Fruit fly (Drosophila melanogaster) whole organism, prepupa: Measurements from ENCODE around the gene CG16781.

Experiments used
- Blimp-1 ChIP-seq: fragments of 200-800 bp; sonication (Bioruptor generic); optimal IDR thresholded peaks from 3 replicates; lab custom pipeline; 2017; ENCODE audit warnings: missing biosample characterization, missing genetic modification characterization, mild to moderate bottlenecking, moderate library complexity, missing genetic modification reagents
- CG10631 ChIP-seq: fragments of 200-800 bp; sonication (Bioruptor generic); optimal IDR thresholded peaks from 2 replicates; lab custom pipeline; 2016; ENCODE audit warnings: missing biosample characterization, missing genetic modification characterization
- CG10669 ChIP-seq: fragments of 200-800 bp; sonication (Bioruptor generic); optimal IDR thresholded peaks from 3 replicates; lab custom pipeline; 2018; ENCODE audit warnings: missing biosample characterization, mild to moderate bottlenecking, missing genetic modification characterization, moderate library complexity
- CG11294 ChIP-seq: fragments of 200-800 bp; sonication (Bioruptor generic); IDR thresholded peaks from 2 replicates; pipeline ENCODE4 v1.3.6; 2022; ENCODE audit warnings: missing biosample characterization, missing genetic modification characterization
- CG11762 ChIP-seq: fragments of 200-800 bp; sonication (Bioruptor generic); optimal IDR thresholded peaks from 3 replicates; lab custom pipeline; 2016; ENCODE audit warnings: missing biosample characterization, missing genetic modification characterization; ENCODE audit not compliant: insufficient read depth
- CG11902 ChIP-seq: fragments of 200-800 bp; sonication (Bioruptor generic); optimal IDR thresholded peaks from 3 replicates; lab custom pipeline; 2016; ENCODE audit warnings: missing biosample characterization, missing genetic modification characterization
- CG15336 ChIP-seq: fragments of 200-800 bp; sonication (Bioruptor generic); IDR thresholded peaks from 2 replicates; pipeline ENCODE4 v1.3.6; 2022; ENCODE audit warnings: missing biosample characterization, missing genetic modification characterization
- CG1621 ChIP-seq: fragments of 200-800 bp; sonication (Bioruptor generic); optimal IDR thresholded peaks from 3 replicates; lab custom pipeline; 2018; ENCODE audit warnings: missing biosample characterization, mild to moderate bottlenecking, missing genetic modification characterization
- CG16779 ChIP-seq: fragments of 200-800 bp; sonication (Bioruptor generic); optimal IDR thresholded peaks from 3 replicates; lab custom pipeline; 2017; ENCODE audit warnings: missing biosample characterization, mild to moderate bottlenecking, missing genetic modification characterization
- CG3032 ChIP-seq: fragments of 200-800 bp; optimal IDR thresholded peaks from 2 replicates; lab custom pipeline; 2019; ENCODE audit warnings: missing biosample characterization, mild to moderate bottlenecking, missing genetic modification characterization, moderate library complexity
- CG31627 ChIP-seq: fragments of 200-800 bp; sonication (Bioruptor generic); optimal IDR thresholded peaks from 3 replicates; lab custom pipeline; 2016; ENCODE audit warnings: missing biosample characterization, missing genetic modification characterization
- CG32006 ChIP-seq: fragments of 200-800 bp; sonication (Bioruptor generic); optimal IDR thresholded peaks from 3 replicates; lab custom pipeline; 2017; ENCODE audit warnings: missing biosample characterization, mild to moderate bottlenecking, missing genetic modification characterization
- CG34406 ChIP-seq: fragments of 200-800 bp; sonication (Bioruptor generic); optimal IDR thresholded peaks from 3 replicates; lab custom pipeline; 2016; ENCODE audit warnings: missing biosample characterization, missing genetic modification characterization
- CG3919 ChIP-seq: fragments of 200-800 bp; sonication (Bioruptor generic); optimal IDR thresholded peaks from 3 replicates; lab custom pipeline; 2016; ENCODE audit warnings: missing biosample characterization, missing genetic modification characterization
- CG4318 ChIP-seq: fragments of 200-800 bp; sonication (Bioruptor generic); optimal IDR thresholded peaks from 3 replicates; lab custom pipeline; 2017; ENCODE audit warnings: missing biosample characterization, mild to moderate bottlenecking, missing genetic modification characterization
- CG6163 ChIP-seq: fragments of 200-800 bp; sonication (Bioruptor generic); IDR thresholded peaks from 3 replicates; pipeline ENCODE4 v1.3.6; 2022; ENCODE audit warnings: missing biosample characterization, missing genetic modification characterization
- CG6276 ChIP-seq: fragments of 200-800 bp; sonication (Bioruptor generic); optimal IDR thresholded peaks from 2 replicates; lab custom pipeline; 2017; ENCODE audit warnings: missing biosample characterization, mild to moderate bottlenecking, missing genetic modification characterization
- CG6792 ChIP-seq: fragments of 200-800 bp; sonication (Bioruptor generic); optimal IDR thresholded peaks from 3 replicates; lab custom pipeline; 2016; ENCODE audit warnings: missing biosample characterization, missing genetic modification characterization
- CG6808 ChIP-seq: fragments of 200-800 bp; sonication (Bioruptor generic); optimal IDR thresholded peaks from 3 replicates; lab custom pipeline; 2017; ENCODE audit warnings: missing biosample characterization, missing genetic modification characterization, mild to moderate bottlenecking, moderate library complexity, missing genetic modification reagents
- CG6854 ChIP-seq: fragments of 200-800 bp; sonication (Bioruptor generic); optimal IDR thresholded peaks from 2 replicates; lab custom pipeline; 2017; ENCODE audit warnings: missing biosample characterization, mild to moderate bottlenecking, missing genetic modification characterization
- CG7368 ChIP-seq: fragments of 200-800 bp; sonication (Bioruptor generic); optimal IDR thresholded peaks from 3 replicates; lab custom pipeline; 2016; ENCODE audit warnings: missing biosample characterization, missing genetic modification characterization
- CG8119 ChIP-seq: fragments of 200-800 bp; sonication (Bioruptor generic); IDR thresholded peaks from 3 replicates; pipeline ENCODE4 v1.3.6; 2022; ENCODE audit warnings: missing biosample characterization, missing genetic modification characterization
- CG9139 ChIP-seq: fragments of 200-800 bp; sonication (Bioruptor generic); optimal IDR thresholded peaks from 3 replicates; lab custom pipeline; 2017; ENCODE audit warnings: missing biosample characterization, mild to moderate bottlenecking, missing genetic modification characterization
- Eip78C ChIP-seq: fragments of 200-800 bp; sonication (Bioruptor generic); peaks from one replicate; lab custom pipeline; 2016; ENCODE audit warnings: missing biosample characterization, missing genetic modification characterization
- Eip93F ChIP-seq: fragments of 200-800 bp; sonication (Bioruptor generic); optimal IDR thresholded peaks from 2 replicates; lab custom pipeline; 2016; ENCODE audit warnings: missing biosample characterization, mild to moderate bottlenecking, missing genetic modification characterization
- Ets21C ChIP-seq: fragments of 200-800 bp; sonication (Bioruptor generic); optimal IDR thresholded peaks from 3 replicates; lab custom pipeline; 2016; ENCODE audit warnings: missing biosample characterization, missing genetic modification characterization
- Ets96B ChIP-seq: fragments of 200-800 bp; optimal IDR thresholded peaks from 2 replicates; lab custom pipeline; 2019; ENCODE audit warnings: missing biosample characterization, mild to moderate bottlenecking, missing genetic modification characterization, moderate library complexity
- Gug ChIP-seq: fragments of 200-800 bp; sonication (Bioruptor generic); IDR thresholded peaks from 2 replicates; pipeline ENCODE4 v1.3.6; 2022; ENCODE audit warnings: missing biosample characterization, missing genetic modification characterization
- Hr38 ChIP-seq: sonication (Bioruptor generic); optimal IDR thresholded peaks from 2 replicates; lab custom pipeline; 2016; ENCODE audit warnings: missing biosample characterization, missing genetic modification characterization
- Hr39 ChIP-seq: fragments of 200-800 bp; sonication (Bioruptor generic); optimal IDR thresholded peaks from 2 replicates; lab custom pipeline; 2016; ENCODE audit warnings: missing biosample characterization, missing genetic modification characterization
- Lpt ChIP-seq: fragments of 200-800 bp; sonication (Bioruptor generic); optimal IDR thresholded peaks from 3 replicates; lab custom pipeline; 2016; ENCODE audit warnings: missing biosample characterization, missing genetic modification characterization
- Met ChIP-seq: fragments of 200-800 bp; sonication (Bioruptor generic); optimal IDR thresholded peaks from 3 replicates; lab custom pipeline; 2016; ENCODE audit warnings: missing biosample characterization, missing genetic modification characterization
- Smox ChIP-seq: fragments of 200-800 bp; sonication (Bioruptor generic); optimal IDR thresholded peaks from 3 replicates; lab custom pipeline; 2016; ENCODE audit warnings: missing biosample characterization, missing genetic modification characterization
- Sox102F ChIP-seq: fragments of 200-800 bp; sonication (Bioruptor generic); optimal IDR thresholded peaks from 2 replicates; lab custom pipeline; 2016; ENCODE audit warnings: missing biosample characterization, mild to moderate bottlenecking, missing genetic modification characterization
- Sox15 ChIP-seq: fragments of 200-800 bp; sonication (Bioruptor generic); optimal IDR thresholded peaks from 3 replicates; lab custom pipeline; 2016; ENCODE audit warnings: missing biosample characterization, missing genetic modification characterization
- achi ChIP-seq: fragments of 200-800 bp; sonication (Bioruptor generic); optimal IDR thresholded peaks from 3 replicates; lab custom pipeline; 2016; ENCODE audit warnings: missing biosample characterization, missing genetic modification characterization
- acj6 ChIP-seq: fragments of 200-800 bp; sonication (Bioruptor generic); optimal IDR thresholded peaks from 3 replicates; lab custom pipeline; 2016; ENCODE audit warnings: missing biosample characterization, missing genetic modification characterization
- cyc ChIP-seq: fragments of 200-800 bp; sonication (Bioruptor generic); optimal IDR thresholded peaks from 3 replicates; lab custom pipeline; 2016; ENCODE audit warnings: missing biosample characterization, missing genetic modification characterization
- dsx ChIP-seq: fragments of 200-800 bp; optimal IDR thresholded peaks from 3 replicates; lab custom pipeline; 2019; ENCODE audit warnings: missing biosample characterization, mild to moderate bottlenecking, missing genetic modification characterization, moderate library complexity; ENCODE audit not compliant: poor library complexity, severe bottlenecking
- eg ChIP-seq: fragments of 200-800 bp; sonication (Bioruptor generic); IDR thresholded peaks from 3 replicates; pipeline ENCODE4 v1.3.6; 2022; ENCODE audit warnings: missing biosample characterization, missing genetic modification characterization
- esn ChIP-seq: fragments of 200-800 bp; sonication (Bioruptor generic); optimal IDR thresholded peaks from 2 replicates; lab custom pipeline; 2016; ENCODE audit warnings: missing biosample characterization, mild to moderate bottlenecking, missing genetic modification characterization, moderate library complexity
- fd59A ChIP-seq: fragments of 200-800 bp; sonication (Bioruptor generic); optimal IDR thresholded peaks from 2 replicates; lab custom pipeline; 2017; ENCODE audit warnings: missing biosample characterization, mild to moderate bottlenecking, missing genetic modification characterization, missing genetic modification reagents
- fd85E ChIP-seq: fragments of 200-800 bp; sonication (Bioruptor generic); optimal IDR thresholded peaks from 3 replicates; lab custom pipeline; 2016; ENCODE audit warnings: missing biosample characterization, missing genetic modification characterization
- fkh ChIP-seq: fragments of 200-800 bp; sonication (Bioruptor generic); optimal IDR thresholded peaks from 3 replicates; lab custom pipeline; 2017; ENCODE audit warnings: missing biosample characterization, mild to moderate bottlenecking, missing genetic modification characterization, moderate library complexity
- lz ChIP-seq: fragments of 200-800 bp; sonication (Bioruptor generic); optimal IDR thresholded peaks from 3 replicates; lab custom pipeline; 2016; ENCODE audit warnings: missing biosample characterization, missing genetic modification characterization
- net ChIP-seq: fragments of 200-800 bp; sonication (Bioruptor generic); optimal IDR thresholded peaks from 3 replicates; lab custom pipeline; 2016; ENCODE audit warnings: missing biosample characterization, missing genetic modification characterization
- pdm3 ChIP-seq: fragments of 200-800 bp; sonication (Bioruptor generic); optimal IDR thresholded peaks from 3 replicates; lab custom pipeline; 2016; ENCODE audit warnings: missing biosample characterization, missing genetic modification characterization
- salr ChIP-seq, 2 experiments: fragments of 200-800 bp; sonication (Bioruptor generic); optimal IDR thresholded peaks; 3 replicates each; lab custom pipeline; 2016 to 2018; ENCODE audit warnings: missing biosample characterization in 2 of 2, missing genetic modification characterization in 2 of 2, mild to moderate bottlenecking in 1 of 2
- spab ChIP-seq: fragments of 200-800 bp; sonication (Bioruptor generic); optimal IDR thresholded peaks from 2 replicates; lab custom pipeline; 2017; ENCODE audit warnings: missing biosample characterization, mild to moderate bottlenecking, missing genetic modification characterization, missing genetic modification reagents
- ss ChIP-seq, 2 experiments: fragments of 200-800 bp; sonication (Bioruptor generic); optimal IDR thresholded peaks; 2 replicates in 1 of 2; 3 replicates in 1 of 2; lab custom pipeline; 2017 to 2018; ENCODE audit warnings: mild to moderate bottlenecking in 2 of 2, missing biosample characterization in 2 of 2, missing genetic modification characterization in 2 of 2, moderate library complexity in 1 of 2
- svp ChIP-seq: fragments of 200-800 bp; sonication (Bioruptor generic); peaks from one replicate; lab custom pipeline; 2016; ENCODE audit warnings: missing biosample characterization, missing genetic modification characterization
- vri ChIP-seq: fragments of 200-800 bp; sonication (Bioruptor generic); optimal IDR thresholded peaks from 3 replicates; lab custom pipeline; 2016; ENCODE audit warnings: missing biosample characterization, mild to moderate bottlenecking, missing genetic modification characterization

The CG16781 gene

dm6 chrX:3427614-3427965, 36.3 kb downstream of the CG16781 start:
- TF ChIP-seq Gug (peak; percentile 77), acj6 (peak; percentile 96), fd59A (GFP tag; lab: Kevin White, UChicago) (peak; percentile 85), CG1621 (tag; lab: Kevin White, UChicago) (peak; percentile 87), fd85E (GFP tag; lab: Kevin White, UChicago) (no peak), Hr39 (peak; percentile 96), CG10631 (GFP tag; lab: Kevin White, UChicago) (peak; percentile 95), Ets96B (tag; lab: Kevin White, UChicago) (peak; percentile 88), salr (GFP tag; optimal IDR thresholded peaks at IDR 0.05; lab: Kevin White, UChicago) (peak; percentile 72 to 81), Smox (GFP tag; lab: Kevin White, UChicago) (peak; percentile 95), CG6163 (GFP tag; lab: Robert Waterston, UW) (peak; percentile 94), Ets21C (GFP tag; lab: Kevin White, UChicago) (peak; percentile 91), pdm3 (GFP tag; lab: Kevin White, UChicago) (peak; percentile 96), CG31627 (GFP tag; lab: Kevin White, UChicago) (peak; percentile 96), achi (peak; percentile 94), CG7368 (GFP tag; lab: Kevin White, UChicago) (peak; percentile 89), esn (GFP tag; lab: Kevin White, UChicago) (peak; percentile 97), CG10669 (GFP tag; lab: Kevin White, UChicago) (peak; percentile 87), Sox102F (GFP tag; lab: Kevin White, UChicago) (peak; percentile 97), ss (GFP tag; optimal IDR thresholded peaks at IDR 0.05; lab: Kevin White, UChicago) (peak; percentile 93 to 94), CG6808 (peak; percentile 84), CG4318 (peak; percentile 74), net (peak; percentile 91), Sox15 (GFP tag; lab: Kevin White, UChicago) (peak; percentile 88), CG15336 (GFP tag; lab: Robert Waterston, UW) (peak; percentile 85), Blimp-1 (GFP tag; lab: Kevin White, UChicago) (peak; percentile 82), CG3032 (peak; percentile 90), dsx (GFP tag; lab: Kevin White, UChicago) (peak; percentile 93), spab (GFP tag; lab: Kevin White, UChicago) (peak; percentile 83), svp (GFP tag; lab: Kevin White, UChicago) (peak; percentile 96), CG11762 (GFP tag; lab: Kevin White, UChicago) (peak; percentile 72), Met (GFP tag; lab: Kevin White, UChicago) (peak; percentile 91), CG34406 (GFP tag; lab: Kevin White, UChicago) (peak; percentile 94), cyc (GFP tag; lab: Kevin White, UChicago) (peak; percentile 90), CG32006 (peak; percentile 86), CG6854 (GFP tag; lab: Kevin White, UChicago) (peak; percentile 5), CG9139 (peak; percentile 82), CG11902 (GFP tag; lab: Kevin White, UChicago) (peak; percentile 75), Hr38 (GFP tag; lab: Kevin White, UChicago) (no peak), lz (peak; percentile 95), fkh (GFP tag; lab: Kevin White, UChicago) (no peak), CG6792 (GFP tag; lab: Kevin White, UChicago) (peak; percentile 95), CG8119 (GFP tag; lab: Robert Waterston, UW) (peak; percentile 86), CG11294 (GFP tag; lab: Robert Waterston, UW) (peak; percentile 41), Eip93F (peak; percentile 78), vri (peak; percentile 95), Eip78C (peak; percentile 98), CG16779 (tag; lab: Kevin White, UChicago) (peak; percentile 62), CG6276 (GFP tag; lab: Kevin White, UChicago) (peak; percentile 33), CG3919 (peak; percentile 91), eg (GFP tag; lab: Robert Waterston, UW) (peak; percentile 69; the same call in 2 of the 3 replicates), Lpt (peak; percentile 84)
